Worm (Caenorhabditis elegans) whole organism, mixed stage, embryonic: Measurements from ENCODE around the gene ZK666.12.

ENCODE experiments used
- M03D4.4 ChIP-seq: sonication (generic microtip); optimal IDR thresholded peaks from 2 replicates; lab custom pipeline; 2017; ENCODE audit warnings: mild to moderate bottlenecking, missing genetic modification characterization, missing compliant biosample characterization
- bed-3 ChIP-seq: fragments of 200-800 bp; sonication (Bioruptor generic); optimal IDR thresholded peaks from 3 replicates; lab custom pipeline; 2018; ENCODE audit warnings: mild to moderate bottlenecking, missing genetic modification characterization, moderate library complexity, missing compliant biosample characterization
- blmp-1 ChIP-seq: fragments of 150-350 bp; optimal IDR thresholded peaks from 2 replicates; lab custom pipeline; 2014; ENCODE audit warnings: missing biosample characterization, missing genetic modification characterization
- ceh-39 ChIP-seq: fragments of 150-350 bp; optimal IDR thresholded peaks from 2 replicates; lab custom pipeline; 2014; ENCODE audit warnings: missing biosample characterization, missing genetic modification characterization
- ceh-43 ChIP-seq: fragments of 200-800 bp; sonication (Bioruptor generic); optimal IDR thresholded peaks from 2 replicates; lab custom pipeline; 2018; ENCODE audit warnings: mild to moderate bottlenecking, missing genetic modification characterization, moderate library complexity, missing compliant biosample characterization
- ceh-83 ChIP-seq: fragments of 200-800 bp; sonication (Bioruptor generic); optimal IDR thresholded peaks from 2 replicates; lab custom pipeline; 2018; ENCODE audit warnings: mild to moderate bottlenecking, missing genetic modification characterization, missing compliant biosample characterization
- ces-1 ChIP-seq: fragments of 150-350 bp; optimal IDR thresholded peaks from 2 replicates; lab custom pipeline; 2014; ENCODE audit warnings: missing biosample characterization, missing genetic modification reagents, missing genetic modification characterization
- cnd-1 ChIP-seq: fragments of 200-800 bp; sonication (Bioruptor generic); optimal IDR thresholded peaks from 2 replicates; lab custom pipeline; 2018; ENCODE audit warnings: mild to moderate bottlenecking, missing genetic modification characterization, missing compliant biosample characterization
- drap-1 ChIP-seq: fragments of 200-800 bp; sonication (Bioruptor generic); optimal IDR thresholded peaks from 3 replicates; lab custom pipeline; 2018; ENCODE audit warnings: mild to moderate bottlenecking, missing genetic modification characterization, missing compliant biosample characterization
- elt-1 ChIP-seq: sonication (generic microtip); optimal IDR thresholded peaks from 2 replicates; lab custom pipeline; 2017; ENCODE audit warnings: missing genetic modification characterization, mild to moderate bottlenecking, missing compliant biosample characterization, antibody characterized with exemption, moderate library complexity, borderline replicate concordance; ENCODE audit not compliant: insufficient read depth
- elt-3 ChIP-seq: fragments of 150-350 bp; optimal IDR thresholded peaks from 2 replicates; lab custom pipeline; 2014; ENCODE audit warnings: missing biosample characterization, missing genetic modification characterization
- flh-1 ChIP-seq: fragments of 200-800 bp; sonication (Bioruptor generic); optimal IDR thresholded peaks from 2 replicates; lab custom pipeline; 2018; ENCODE audit warnings: mild to moderate bottlenecking, missing genetic modification characterization, moderate library complexity, missing compliant biosample characterization
- ham-2 ChIP-seq: fragments of 200-800 bp; sonication (Bioruptor generic); optimal IDR thresholded peaks from 2 replicates; lab custom pipeline; 2018; ENCODE audit warnings: mild to moderate bottlenecking, missing genetic modification characterization, missing compliant biosample characterization
- hlh-1 ChIP-seq: fragments of 150-350 bp; optimal IDR thresholded peaks from 2 replicates; lab custom pipeline; 2014; ENCODE audit warnings: missing biosample characterization, missing genetic modification reagents, missing genetic modification characterization
- lin-13 ChIP-seq: fragments of 150-350 bp; optimal IDR thresholded peaks from 2 replicates; lab custom pipeline; 2014; ENCODE audit warnings: missing biosample characterization, missing genetic modification characterization
- lin-32 ChIP-seq: fragments of 200-800 bp; sonication (Bioruptor generic); optimal IDR thresholded peaks from 2 replicates; lab custom pipeline; 2018; ENCODE audit warnings: mild to moderate bottlenecking, missing genetic modification characterization, missing compliant biosample characterization
- lsy-2 ChIP-seq: fragments of 150-350 bp; optimal IDR thresholded peaks from 2 replicates; lab custom pipeline; 2014; ENCODE audit warnings: missing biosample characterization, missing genetic modification characterization
- mab-5 ChIP-seq: fragments of 150-350 bp; optimal IDR thresholded peaks from 2 replicates; lab custom pipeline; 2014; ENCODE audit warnings: missing biosample characterization, missing genetic modification characterization
- mep-1 ChIP-seq: fragments of 150-350 bp; optimal IDR thresholded peaks from 2 replicates; lab custom pipeline; 2017; ENCODE audit warnings: missing biosample characterization, missing genetic modification reagents, missing genetic modification characterization, inconsistent platforms
- mls-2 ChIP-seq: sonication (generic microtip); optimal IDR thresholded peaks from 2 replicates; lab custom pipeline; 2016; ENCODE audit warnings: mild to moderate bottlenecking, missing genetic modification characterization, moderate library complexity, missing compliant biosample characterization
- nhr-12 ChIP-seq: fragments of 150-350 bp; optimal IDR thresholded peaks from 2 replicates; lab custom pipeline; 2014; ENCODE audit warnings: missing biosample characterization, missing genetic modification characterization
- nhr-2 ChIP-seq: fragments of 150-350 bp; optimal IDR thresholded peaks from 2 replicates; lab custom pipeline; 2014; ENCODE audit warnings: missing biosample characterization, missing genetic modification characterization
- nhr-237 ChIP-seq: fragments of 150-350 bp; optimal IDR thresholded peaks from 2 replicates; lab custom pipeline; 2014; ENCODE audit warnings: missing biosample characterization, missing genetic modification characterization
- nhr-28 ChIP-seq: fragments of 150-350 bp; optimal IDR thresholded peaks from 2 replicates; lab custom pipeline; 2014; ENCODE audit warnings: missing biosample characterization, missing genetic modification characterization
- nhr-76 ChIP-seq: sonication (generic microtip); optimal IDR thresholded peaks from 2 replicates; lab custom pipeline; 2017; ENCODE audit warnings: missing biosample characterization, missing genetic modification characterization
- pha-4 ChIP-seq: fragments of 150-350 bp; optimal IDR thresholded peaks from 2 replicates; lab custom pipeline; 2018; ENCODE audit warnings: missing biosample characterization, missing genetic modification reagents, missing genetic modification characterization
- sem-2 ChIP-seq: fragments of 200-800 bp; sonication (Bioruptor generic); optimal IDR thresholded peaks from 2 replicates; lab custom pipeline; 2018; ENCODE audit warnings: mild to moderate bottlenecking, missing genetic modification characterization, missing compliant biosample characterization
- snpc-4 ChIP-seq: fragments of 150-350 bp; optimal IDR thresholded peaks from 2 replicates; lab custom pipeline; 2014; ENCODE audit warnings: missing biosample characterization, missing genetic modification characterization
- sptf-1 ChIP-seq: sonication (generic microtip); optimal IDR thresholded peaks from 2 replicates; lab custom pipeline; 2017; ENCODE audit warnings: mild to moderate bottlenecking, missing genetic modification characterization, moderate library complexity, missing compliant biosample characterization
- tbx-8 ChIP-seq: fragments of 200-800 bp; sonication (Bioruptor generic); optimal IDR thresholded peaks from 2 replicates; lab custom pipeline; 2018; ENCODE audit warnings: mild to moderate bottlenecking, missing genetic modification characterization, moderate library complexity, missing compliant biosample characterization
- unc-120 ChIP-seq: sonication (generic microtip); optimal IDR thresholded peaks from 2 replicates; lab custom pipeline; 2017; ENCODE audit warnings: missing genetic modification characterization, missing compliant biosample characterization; ENCODE audit not compliant: poor library complexity, severe bottlenecking
- unc-39 ChIP-seq: fragments of 150-350 bp; optimal IDR thresholded peaks from 2 replicates; lab custom pipeline; 2014; ENCODE audit warnings: missing biosample characterization, missing genetic modification characterization
- unc-62 ChIP-seq: fragments of 150-350 bp; optimal IDR thresholded peaks from 2 replicates; lab custom pipeline; 2014; ENCODE audit warnings: missing biosample characterization, missing genetic modification reagents, missing genetic modification characterization
- zip-8 ChIP-seq: fragments of 150-350 bp; optimal IDR thresholded peaks from 2 replicates; lab custom pipeline; 2014; ENCODE audit warnings: missing biosample characterization, missing genetic modification characterization
- ztf-11 ChIP-seq: fragments of 150-350 bp; optimal IDR thresholded peaks from 2 replicates; lab custom pipeline; 2014; ENCODE audit warnings: missing biosample characterization, missing genetic modification characterization

ZK666.12 gene

DNA sequence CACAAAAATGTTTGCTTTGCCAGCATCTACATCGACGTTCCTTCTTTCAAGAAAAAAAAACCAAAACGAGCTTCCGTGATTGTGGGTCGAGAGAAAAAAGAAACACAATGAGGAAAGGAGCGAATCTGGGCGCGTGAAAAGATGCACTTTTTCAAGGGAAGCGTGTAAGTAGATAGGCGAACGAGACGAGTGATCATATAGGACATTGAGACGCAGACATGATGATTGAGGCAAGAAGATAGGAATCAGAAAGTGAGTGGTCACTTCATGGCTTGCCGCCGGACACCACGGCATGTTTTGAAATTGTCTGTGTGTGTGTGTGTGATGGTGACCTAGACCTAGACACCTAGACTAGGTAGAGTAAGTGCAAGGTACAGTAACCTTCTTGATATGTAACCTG, 5.6 kb downstream of the ZK666.12 start:
- TF ChIP-seq ham-2: peak; percentile 27
- peak; percentile 37 for TF ChIP-seq ces-1 (GFP tag; lab: Kevin White, UChicago)
- TF ChIP-seq blmp-1 (tag; lab: Kevin White, UChicago): peak; percentile 3
- TF ChIP-seq nhr-12 (tag; lab: Kevin White, UChicago): no peak
- no peak for TF ChIP-seq pha-4
- TF ChIP-seq sem-2 (GFP tag; lab: Kevin White, UChicago): no peak
- TF ChIP-seq M03D4.4 (tag; lab: Kevin White, UChicago): no peak
- peak; percentile 57 for TF ChIP-seq unc-62 (GFP tag; lab: Kevin White, UChicago)
- TF ChIP-seq elt-1 (tag; lab: Kevin White, UChicago): peak; percentile 65
- TF ChIP-seq, all 35 proteins: peak for 5

DNA sequence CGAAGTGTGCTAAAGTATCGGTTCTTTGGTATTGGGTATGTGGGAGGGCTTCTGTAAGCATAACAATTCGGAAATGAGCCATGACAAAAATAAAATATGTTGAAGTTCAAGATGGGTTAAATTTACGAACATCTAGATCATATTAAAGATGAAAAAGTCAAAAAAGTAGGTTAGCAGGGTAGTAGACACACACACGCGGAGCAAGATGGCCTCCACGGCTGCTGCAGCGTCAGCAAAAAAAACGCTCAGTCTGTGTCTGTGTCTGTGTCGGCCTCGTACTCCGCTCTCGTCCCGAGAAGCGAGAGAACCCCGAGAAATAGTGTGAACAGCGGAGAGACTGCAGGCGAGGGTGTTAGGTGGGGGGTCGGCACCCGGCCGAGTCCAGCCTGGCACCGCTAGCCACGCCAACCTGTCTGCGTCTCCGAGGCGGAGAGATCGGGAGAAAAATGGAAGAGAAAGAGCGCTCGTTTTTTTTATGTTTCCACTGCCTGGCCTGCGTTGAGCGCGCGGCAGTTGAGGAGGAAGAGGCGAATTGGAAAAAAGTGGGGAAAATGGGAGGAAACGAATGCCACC, 6.6 kb downstream of the ZK666.12 start, which contains the start of gene myrf-1:
Gene myrf-1 (minus strand): TSS at position 51 of the 573 bp plus-strand sequence.
- TF ChIP-seq nhr-12 (tag; lab: Kevin White, UChicago) (no peak), flh-1 (GFP tag; lab: Kevin White, UChicago) (no peak), M03D4.4 (tag; lab: Kevin White, UChicago) (peak; percentile 48), blmp-1 (tag; lab: Kevin White, UChicago) (no peak), lin-32 (GFP tag; lab: Kevin White, UChicago) (no peak), lin-13 (tag; lab: Kevin White, UChicago) (no peak), unc-120 (tag; lab: Kevin White, UChicago) (peak; percentile 73), mls-2 (peak; percentile 68), mab-5 (no peak), ztf-11 (tag; lab: Kevin White, UChicago) (peak; percentile 76), tbx-8 (GFP tag; lab: Kevin White, UChicago) (no peak), zip-8 (tag; lab: Kevin White, UChicago) (no peak), unc-62 (GFP tag; lab: Kevin White, UChicago) (peak; percentile 39), ceh-83 (GFP tag; lab: Kevin White, UChicago) (no peak), snpc-4 (tag; lab: Kevin White, UChicago) (no peak), ham-2 (peak; percentile 94), lsy-2 (tag; lab: Kevin White, UChicago) (peak; percentile 33), mep-1 (tag; lab: Kevin White, UChicago) (peak; percentile 81), elt-1 (tag; lab: Kevin White, UChicago) (no peak), bed-3 (no peak), ceh-39 (no peak), cnd-1 (peak; percentile 61), sptf-1 (tag; lab: Kevin White, UChicago) (peak; percentile 74), drap-1 (GFP tag; lab: Kevin White, UChicago) (peak; percentile 65), sem-2 (GFP tag; lab: Kevin White, UChicago) (no peak), pha-4 (peak; percentile 44), ceh-43 (no peak), nhr-2 (tag; lab: Kevin White, UChicago) (peak; percentile 46), nhr-237 (no peak), nhr-28 (no peak), ces-1 (GFP tag; lab: Kevin White, UChicago) (peak; percentile 58), hlh-1 (tag; lab: Kevin White, UChicago) (peak; percentile 33), nhr-76 (tag; lab: Kevin White, UChicago) (no peak), unc-39 (tag; lab: Kevin White, UChicago) (no peak), elt-3 (tag; lab: Kevin White, UChicago) (no peak)
- TF ChIP-seq, all 35 proteins: peak for 15

DNA sequence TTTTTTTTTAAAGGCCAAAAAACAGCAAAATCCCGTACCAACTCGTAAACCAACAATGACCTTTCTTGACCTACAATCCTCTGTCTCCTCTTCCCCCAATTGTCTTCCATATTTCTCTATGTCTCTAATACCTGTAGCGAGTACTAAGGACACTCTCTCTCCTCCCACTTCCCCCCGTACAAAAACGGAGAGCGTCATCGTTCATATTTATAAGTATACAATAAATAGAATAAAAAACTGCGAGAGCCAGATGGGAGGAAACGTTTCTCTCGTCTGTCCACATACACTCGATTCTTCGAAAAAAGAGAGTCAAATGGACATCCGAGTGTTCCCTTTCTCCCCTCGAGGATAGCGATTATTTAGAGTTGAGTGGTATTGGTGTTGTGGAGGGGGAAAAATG, 8.7 kb downstream of the ZK666.12 start:
- TF ChIP-seq cnd-1 (peak; percentile 23), nhr-2 (tag; lab: Kevin White, UChicago) (peak; percentile 83), unc-62 (GFP tag; lab: Kevin White, UChicago) (no peak), bed-3 (no peak), elt-1 (tag; lab: Kevin White, UChicago) (no peak), mep-1 (tag; lab: Kevin White, UChicago) (peak; percentile 17), lin-32 (GFP tag; lab: Kevin White, UChicago) (no peak), sptf-1 (tag; lab: Kevin White, UChicago) (no peak)
